Fruit fly (Drosophila melanogaster): ENCODE measurements around the gene Cp18.

dm6 chr3L:8763037-8763454 lies 36.5 kb downstream of the Cp18 start:
- TF ChIP-seq CG8478 (optimal IDR thresholded peaks at IDR 0.05) (no peak), CTCF (optimal IDR thresholded peaks at IDR 0.05) (no peak)
